Worm (Caenorhabditis elegans): ENCODE results near the gene inft-2.

ce11 chrV:13036466-13036865 is 34.3 kb downstream of the inft-2 start, which contains the start of gene W07G4.2:
- no peak for TF ChIP-seq ets-5 (GFP tag; IDR thresholded peaks at IDR 0.05)
- TF ChIP-seq lin-39 (tag; optimal IDR thresholded peaks at IDR 0.05), result no peak
- no peak for TF ChIP-seq C16A3.4 (tag; optimal IDR thresholded peaks at IDR 0.05)
- no peak for TF ChIP-seq pqm-1 (tag; optimal IDR thresholded peaks at IDR 0.05)
- TF ChIP-seq ama-1 (optimal IDR thresholded peaks at IDR 0.05), result no peak
- no peak for TF ChIP-seq lin-13 (GFP tag; optimal IDR thresholded peaks at IDR 0.05)
- TF ChIP-seq elt-3 (tag; optimal IDR thresholded peaks at IDR 0.05), result no peak
- TF ChIP-seq dpl-1 (GFP tag; optimal IDR thresholded peaks at IDR 0.05), result no peak
- no peak for TF ChIP-seq aha-1 (tag; optimal IDR thresholded peaks at IDR 0.05)

All from whole organism, L1 larva.